Worm (Caenorhabditis elegans): ENCODE measurements around the gene F21C10.9.

Gene F21C10.9

ce11 chrV:9055644-9056043 is 42.9 kb downstream of the F21C10.9 start:
- no peak for TF ChIP-seq mes-4 (tag; optimal IDR thresholded peaks at IDR 0.05)
- TF ChIP-seq hrde-1 (tag; optimal IDR thresholded peaks at IDR 0.05; ENCODE audit: borderline replicate concordance), result no peak
- no peak for TF ChIP-seq ccch-3 (GFP tag; optimal IDR thresholded peaks at IDR 0.05)
- TF ChIP-seq die-1 (tag; optimal IDR thresholded peaks at IDR 0.05), result no peak
- no peak for TF ChIP-seq F55B11.4 (tag; optimal IDR thresholded peaks at IDR 0.05; ENCODE audit: borderline replicate concordance, insufficient read depth)
- no peak for TF ChIP-seq lin-26 (GFP tag; IDR thresholded peaks at IDR 0.05)
- TF ChIP-seq cebp-1 (GFP tag; IDR thresholded peaks at IDR 0.05), result no peak
- no peak for TF ChIP-seq cebp-1 (tag; optimal IDR thresholded peaks at IDR 0.05)
- TF ChIP-seq F37B4.10 (GFP tag; IDR thresholded peaks at IDR 0.05), result no peak
- no peak for TF ChIP-seq aptf-3 (GFP tag; IDR thresholded peaks at IDR 0.05)
- TF ChIP-seq hmg-1.2 (GFP tag; IDR thresholded peaks at IDR 0.05), result no peak
- TF ChIP-seq ZK185.1 (tag; optimal IDR thresholded peaks at IDR 0.05; ENCODE audit: poor library complexity, severe bottlenecking), result no peak
- no peak for TF ChIP-seq gei-17 (GFP tag; optimal IDR thresholded peaks at IDR 0.05)
- no peak for TF ChIP-seq F57C9.4 (tag; optimal IDR thresholded peaks at IDR 0.05)
- TF ChIP-seq ztf-18 (tag; optimal IDR thresholded peaks at IDR 0.05), result no peak
- TF ChIP-seq akir-1 (GFP tag; optimal IDR thresholded peaks at IDR 0.05), result no peak

ce11 chrV:9054771-9055170 is 43.7 kb downstream of the F21C10.9 start, which contains the start of gene swm-1:
Gene swm-1 (minus strand): TSS chrV:9054871.
- TF ChIP-seq attf-3 (GFP tag; conservative IDR thresholded peaks at IDR 0.05), result no peak
- TF ChIP-seq Y56A3A.18 (GFP tag; IDR thresholded peaks at IDR 0.05), result no peak
- TF ChIP-seq ztf-28 (GFP tag; IDR thresholded peaks at IDR 0.05), result no peak

- no peak for TF ChIP-seq gei-17 (GFP tag; optimal IDR thresholded peaks at IDR 0.05)
- TF ChIP-seq athp-1 (tag; optimal IDR thresholded peaks at IDR 0.05), result no peak
- TF ChIP-seq madf-8 (GFP tag; conservative IDR thresholded peaks at IDR 0.05), result no peak
- no peak for TF ChIP-seq snpc-3.4 (tag; optimal IDR thresholded peaks at IDR 0.05)
- TF ChIP-seq ceh-100 (GFP tag; IDR thresholded peaks at IDR 0.05), result no peak
- no peak for TF ChIP-seq sptf-2 (GFP tag; optimal IDR thresholded peaks at IDR 0.05)
- TF ChIP-seq efl-1 (GFP tag; optimal IDR thresholded peaks at IDR 0.05), result no peak
- no peak for TF ChIP-seq ztf-22 (GFP tag; optimal IDR thresholded peaks at IDR 0.05)
- no peak for TF ChIP-seq nhr-80 (tag; optimal IDR thresholded peaks at IDR 0.05)
- TF ChIP-seq tbx-9 (tag; optimal IDR thresholded peaks at IDR 0.05; ENCODE audit: borderline replicate concordance), result no peak
These were observed 44.5 kb downstream of the F21C10.9 start, which contains the start of gene C25E10.8 for ce11 chrV:9053969-9054368. Gene C25E10.8 (minus strand): TSS chrV:9054069.

ce11 chrV:9053235-9053634 is 45.3 kb downstream of the F21C10.9 start:
- TF ChIP-seq lin-40 (tag; optimal IDR thresholded peaks at IDR 0.05) (no peak), K12H6.12 (tag; optimal IDR thresholded peaks at IDR 0.05) (no peak), madf-10 (tag; optimal IDR thresholded peaks at IDR 0.05) (no peak), F10E7.11 (tag; optimal IDR thresholded peaks at IDR 0.05) (no peak), zfh-2 (GFP tag; conservative IDR thresholded peaks at IDR 0.05) (no peak), fkh-3 (tag; optimal IDR thresholded peaks at IDR 0.05) (no peak), repo-1 (tag; optimal IDR thresholded peaks at IDR 0.05) (no peak), rpc-1 (optimal IDR thresholded peaks at IDR 0.05) (no peak), rpc-1 (tag; optimal IDR thresholded peaks at IDR 0.05) (no peak), F37B4.10 (GFP tag; IDR thresholded peaks at IDR 0.05) (no peak), him-1 (tag; optimal IDR thresholded peaks at IDR 0.05) (no peak), hmg-20 (GFP tag; IDR thresholded peaks at IDR 0.05) (no peak)

Data from whole organism, young adult.